Worm (Caenorhabditis elegans): ENCODE data around the gene ndua-5.

The ndua-5 gene

DNA sequence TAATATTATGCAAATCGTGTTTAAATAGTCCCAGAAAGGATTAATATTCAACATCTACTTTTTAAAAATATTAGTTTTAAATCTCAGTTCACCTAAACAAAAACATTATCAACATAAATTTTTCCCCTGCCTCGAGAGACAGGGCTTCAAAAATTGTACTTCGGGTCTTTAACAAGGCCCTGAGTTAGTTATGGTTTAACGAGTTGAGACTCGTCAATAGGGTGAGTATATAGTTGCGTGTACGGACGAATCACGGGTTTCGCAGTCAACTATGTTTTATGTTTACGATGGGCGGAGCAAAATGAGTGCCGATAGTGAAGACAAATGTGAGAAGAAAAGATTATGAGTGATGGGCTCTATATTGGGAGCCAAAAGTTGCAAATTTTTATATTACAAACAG is 13.1 kb downstream of the ndua-5 start (continued):
- TF ChIP-seq dpl-1 (GFP tag; optimal IDR thresholded peaks at IDR 0.05) (no peak), F39B2.1 (GFP tag; IDR thresholded peaks at IDR 0.05) (no peak), ztf-22 (GFP tag; optimal IDR thresholded peaks at IDR 0.05) (no peak), nfya-1 (tag; optimal IDR thresholded peaks at IDR 0.05; ENCODE audit: borderline replicate concordance, insufficient read depth) (no peak), snpc-1.1 (tag; optimal IDR thresholded peaks at IDR 0.05; ENCODE audit: insufficient read depth) (peak; percentile 96), zim-3 (tag; optimal IDR thresholded peaks at IDR 0.05) (no peak), ceh-58 (GFP tag; IDR thresholded peaks at IDR 0.05) (no peak), hlh-26 (GFP tag; conservative IDR thresholded peaks at IDR 0.05) (no peak), hmg-20 (GFP tag; IDR thresholded peaks at IDR 0.05) (no peak), hrde-1 (tag; optimal IDR thresholded peaks at IDR 0.05; ENCODE audit: borderline replicate concordance) (no peak), madf-10 (tag; optimal IDR thresholded peaks at IDR 0.05) (no peak), mxl-1 (tag; optimal IDR thresholded peaks at IDR 0.05) (no peak), rcor-1 (GFP tag; IDR thresholded peaks at IDR 0.05) (no peak), pbrm-1 (GFP tag; IDR thresholded peaks at IDR 0.05) (peak; percentile 4; the same call in 1 of the 2 replicates), K12H6.12 (tag; optimal IDR thresholded peaks at IDR 0.05) (no peak), F49E8.2 (tag; optimal IDR thresholded peaks at IDR 0.05; ENCODE audit: insufficient read depth) (no peak), lsl-1 (GFP tag; optimal IDR thresholded peaks at IDR 0.05) (peak; percentile 21), ceh-40 (GFP tag; IDR thresholded peaks at IDR 0.05) (no peak), ets-4 (GFP tag; optimal IDR thresholded peaks at IDR 0.05) (no peak), ceh-91 (GFP tag; IDR thresholded peaks at IDR 0.05) (no peak), athp-1 (tag; optimal IDR thresholded peaks at IDR 0.05) (no peak), die-1 (tag; optimal IDR thresholded peaks at IDR 0.05) (no peak), ztf-26 (tag; optimal IDR thresholded peaks at IDR 0.05) (no peak), tbp1 (GFP tag; optimal IDR thresholded peaks at IDR 0.05) (peak; percentile 47), D2030.7 (GFP tag; IDR thresholded peaks at IDR 0.05) (no peak; the same call in 1 of the 2 replicates), attf-5 (GFP tag; optimal IDR thresholded peaks at IDR 0.05) (no peak), nhr-27 (tag; optimal IDR thresholded peaks at IDR 0.05) (no peak), ama-1 (optimal IDR thresholded peaks at IDR 0.05) (no peak), ama-1 (GFP tag; optimal IDR thresholded peaks at IDR 0.05) (no peak), egl-44 (GFP tag; IDR thresholded peaks at IDR 0.05) (no peak), F57C9.4 (tag; optimal IDR thresholded peaks at IDR 0.05) (no peak), dpff-1 (tag; optimal IDR thresholded peaks at IDR 0.05) (no peak), B0336.3 (GFP tag; IDR thresholded peaks at IDR 0.05) (peak; percentile 53; the same call in 1 of the 2 replicates), sptf-2 (GFP tag; optimal IDR thresholded peaks at IDR 0.05) (no peak), Y53F4B.3 (GFP tag; IDR thresholded peaks at IDR 0.05) (no peak), chd-7 (tag; optimal IDR thresholded peaks at IDR 0.05) (no peak), snpc-4 (GFP tag; optimal IDR thresholded peaks at IDR 0.05) (peak; percentile 87), snpc-4 (tag; optimal IDR thresholded peaks at IDR 0.05) (peak in 3 of 4 experiments; percentile 93 to 97 (median 96)), let-526 (GFP tag; IDR thresholded peaks at IDR 0.05) (no peak), ztf-28 (GFP tag; IDR thresholded peaks at IDR 0.05) (no peak), dox-1 (GFP tag; IDR thresholded peaks at IDR 0.05) (0 out of 2 replicates have a peak, but pooled peaks have one; percentile 10), ceh-100 (GFP tag; IDR thresholded peaks at IDR 0.05) (no peak), snpc-1.3 (tag; optimal IDR thresholded peaks at IDR 0.05; ENCODE audit: insufficient read depth) (peak; percentile 19), unc-130 (GFP tag; optimal IDR thresholded peaks at IDR 0.05) (no peak), F33H1.4 (GFP tag; IDR thresholded peaks at IDR 0.05) (no peak), bed-2 (GFP tag; IDR thresholded peaks at IDR 0.05) (no peak)

Measured in whole organism, young adult.